Worm (Caenorhabditis elegans): ENCODE data around the gene C02B10.3.
"Not testable (repeated sequence)": the region's sequence is repeated elsewhere in the genome, so short reads cannot be mapped to it uniquely, and the experiment has no call there.

Gene C02B10.3

ce11 chrIV:5070593-5070992 lies 32.5 kb downstream of the C02B10.3 start, which contains the start of gene C02B10.6:
Gene C02B10.6 (plus strand): TSS chrIV:5070893.
- not testable (repeated sequence) for TF ChIP-seq nhr-28, nhr-11, mml-1 (tag; optimal IDR thresholded peaks at IDR 0.05)

ce11 chrIV:5068541-5068940 lies 34.5 kb downstream of the C02B10.3 start, which contains the start of the genes R13H9.6 and rmd-6:
Gene R13H9.6 (minus strand): TSS chrIV:5068641.
Gene rmd-6 (plus strand): TSS chrIV:5068845.
- TF ChIP-seq mml-1, nhr-25, mdl-1 (tag; optimal IDR thresholded peaks at IDR 0.05): not testable (repeated sequence)

- TF ChIP-seq daf-12, elt-3, elt-1 (tag; optimal IDR thresholded peaks at IDR 0.05): not testable (repeated sequence)
Measured at ce11 chrIV:5066887-5067286, 36.2 kb downstream of the C02B10.3 start, which contains the start of gene ttbk-2.2. Gene ttbk-2.2 (minus strand): TSS chrIV:5066987.

ce11 chrIV:5064961-5065360 lies 38.1 kb downstream of the C02B10.3 start, which contains the start of gene msp-53:
Gene msp-53 (minus strand): TSS chrIV:5065061.
- TF ChIP-seq daf-12 (tag; optimal IDR thresholded peaks at IDR 0.05); nhr-23 (tag; optimal IDR thresholded peaks at IDR 0.05); fkh-10 (GFP tag; optimal IDR thresholded peaks at IDR 0.05): not testable (repeated sequence)

- no peak for TF ChIP-seq elt-3 (tag; optimal IDR thresholded peaks at IDR 0.05)
- no peak for TF ChIP-seq nhr-28 (tag; optimal IDR thresholded peaks at IDR 0.05)
- TF ChIP-seq jun-1 (tag; optimal IDR thresholded peaks at IDR 0.05): no peak
- no peak for TF ChIP-seq mml-1 (tag; optimal IDR thresholded peaks at IDR 0.05)
- no peak for TF ChIP-seq pqm-1 (tag; optimal IDR thresholded peaks at IDR 0.05)
- peak; percentile 24 for TF ChIP-seq nfya-1 (tag; optimal IDR thresholded peaks at IDR 0.05; ENCODE audit: insufficient read depth)
- no peak for TF ChIP-seq ceh-16 (tag; optimal IDR thresholded peaks at IDR 0.05)
- TF ChIP-seq nhr-23 (tag; optimal IDR thresholded peaks at IDR 0.05): peak; percentile 32
- TF ChIP-seq elt-1 (tag; optimal IDR thresholded peaks at IDR 0.05): no peak
- no peak for TF ChIP-seq unc-39 (tag; optimal IDR thresholded peaks at IDR 0.05)
- TF ChIP-seq ceh-9 (tag; optimal IDR thresholded peaks at IDR 0.05): no peak
- no peak for TF ChIP-seq aly-2 (tag; optimal IDR thresholded peaks at IDR 0.05)
- no peak for TF ChIP-seq nhr-11 (tag; optimal IDR thresholded peaks at IDR 0.05)
- no peak for TF ChIP-seq lin-15B (tag; optimal IDR thresholded peaks at IDR 0.05)
- TF ChIP-seq ztf-11 (tag; optimal IDR thresholded peaks at IDR 0.05): no peak
- no peak for TF ChIP-seq fkh-10 (GFP tag; optimal IDR thresholded peaks at IDR 0.05)
- TF ChIP-seq elt-2 (tag; optimal IDR thresholded peaks at IDR 0.05): no peak
- TF ChIP-seq hmg-11 (tag; optimal IDR thresholded peaks at IDR 0.05): no peak
- TF ChIP-seq egl-5 (tag; optimal IDR thresholded peaks at IDR 0.05): no peak
- TF ChIP-seq egl-27 (tag; optimal IDR thresholded peaks at IDR 0.05): no peak
- no peak for TF ChIP-seq unc-62 (GFP tag; optimal IDR thresholded peaks at IDR 0.05)
- no peak for TF ChIP-seq nhr-43 (tag; optimal IDR thresholded peaks at IDR 0.05; ENCODE audit: poor library complexity, severe bottlenecking)
- TF ChIP-seq pha-4 (tag; optimal IDR thresholded peaks at IDR 0.05): no peak
- no peak for TF ChIP-seq nhr-76 (tag; optimal IDR thresholded peaks at IDR 0.05)
- no peak for TF ChIP-seq ceh-28 (tag; optimal IDR thresholded peaks at IDR 0.05)
- no peak for TF ChIP-seq mdl-1 (tag; optimal IDR thresholded peaks at IDR 0.05)
- no peak for TF ChIP-seq sea-2 (GFP tag; optimal IDR thresholded peaks at IDR 0.05)
- no peak for TF ChIP-seq ceh-82 (tag; optimal IDR thresholded peaks at IDR 0.05)
- no peak for TF ChIP-seq R02D3.7 (tag; optimal IDR thresholded peaks at IDR 0.05)
- TF ChIP-seq lin-39 (tag; optimal IDR thresholded peaks at IDR 0.05): no peak
- TF ChIP-seq nhr-25 (tag; optimal IDR thresholded peaks at IDR 0.05): peak; percentile 40
- no peak for TF ChIP-seq lsy-12 (tag; optimal IDR thresholded peaks at IDR 0.05)
- TF ChIP-seq snpc-4 (tag; optimal IDR thresholded peaks at IDR 0.05): peak; percentile 95
- no peak for TF ChIP-seq eor-1 (tag; optimal IDR thresholded peaks at IDR 0.05)
- no peak for TF ChIP-seq nhr-67 (tag; optimal IDR thresholded peaks at IDR 0.05)
- TF ChIP-seq ama-1 (optimal IDR thresholded peaks at IDR 0.05): peak; percentile 22
- TF ChIP-seq zag-1 (tag; optimal IDR thresholded peaks at IDR 0.05): no peak
- no peak for TF ChIP-seq tbx-2 (tag; optimal IDR thresholded peaks at IDR 0.05)
Measured at ce11 chrIV:5063297-5063696, 39.8 kb downstream of the C02B10.3 start.
